Worm (Caenorhabditis elegans): ENCODE results near the gene cid-1.

cid-1 gene

ce11 chrIII:5199577-5199976, 25.9 kb downstream of the cid-1 start, which contains the start of gene emb-8:
emb-8 (minus strand) TSS chrIII:5199677.
- TF ChIP-seq hmg-4 (GFP tag; optimal IDR thresholded peaks at IDR 0.05) (no peak), tbx-11 (GFP tag; IDR thresholded peaks at IDR 0.05) (no peak), tra-4 (tag; optimal IDR thresholded peaks at IDR 0.05) (no peak), ama-1 (optimal IDR thresholded peaks at IDR 0.05) (no peak), aly-1 (tag; optimal IDR thresholded peaks at IDR 0.05) (no peak), ets-7 (tag; optimal IDR thresholded peaks at IDR 0.05) (no peak), hnd-1 (tag; optimal IDR thresholded peaks at IDR 0.05) (no peak), scrt-1 (GFP tag; IDR thresholded peaks at IDR 0.05) (no peak), sea-1 (GFP tag; conservative IDR thresholded peaks at IDR 0.05) (no peak), ceh-36 (tag; optimal IDR thresholded peaks at IDR 0.05) (no peak), tbx-37 (GFP tag; conservative IDR thresholded peaks at IDR 0.05) (no peak)

- TF ChIP-seq tra-4 (tag; optimal IDR thresholded peaks at IDR 0.05) = no peak
- TF ChIP-seq ama-1 (optimal IDR thresholded peaks at IDR 0.05) = no peak
- TF ChIP-seq sea-1 (GFP tag; conservative IDR thresholded peaks at IDR 0.05) = no peak
- no peak for TF ChIP-seq hmg-4 (GFP tag; optimal IDR thresholded peaks at IDR 0.05)
- TF ChIP-seq tbx-11 (GFP tag; IDR thresholded peaks at IDR 0.05) = no peak
- no peak for TF ChIP-seq pes-1 (GFP tag; IDR thresholded peaks at IDR 0.05)
- TF ChIP-seq scrt-1 (GFP tag; IDR thresholded peaks at IDR 0.05) = no peak
- no peak for TF ChIP-seq tbx-37 (GFP tag; conservative IDR thresholded peaks at IDR 0.05)
- TF ChIP-seq ceh-13 (GFP tag; optimal IDR thresholded peaks at IDR 0.05) = no peak
Measured at ce11 chrIII:5200349-5200748, 26.6 kb downstream of the cid-1 start.

- TF ChIP-seq tbx-37 (GFP tag; conservative IDR thresholded peaks at IDR 0.05) (no peak), flt-1 (GFP tag; IDR thresholded peaks at IDR 0.05) (no peak), tra-4 (tag; optimal IDR thresholded peaks at IDR 0.05) (no peak)
Measured at ce11 chrIII:5201267-5201666, 27.5 kb downstream of the cid-1 start.

- TF ChIP-seq hmg-4 (GFP tag; optimal IDR thresholded peaks at IDR 0.05) = no peak
- no peak for TF ChIP-seq F13C5.2 (tag; optimal IDR thresholded peaks at IDR 0.05)
- no peak for TF ChIP-seq aly-1 (tag; optimal IDR thresholded peaks at IDR 0.05)
- no peak for TF ChIP-seq flt-1 (GFP tag; IDR thresholded peaks at IDR 0.05)
- TF ChIP-seq tbx-37 (GFP tag; conservative IDR thresholded peaks at IDR 0.05) = no peak
- no peak for TF ChIP-seq ama-1 (optimal IDR thresholded peaks at IDR 0.05)
- no peak for TF ChIP-seq ceh-36 (tag; optimal IDR thresholded peaks at IDR 0.05)
- TF ChIP-seq tra-4 (tag; optimal IDR thresholded peaks at IDR 0.05) = no peak
- TF ChIP-seq tbx-11 (GFP tag; IDR thresholded peaks at IDR 0.05) = no peak
- TF ChIP-seq sea-1 (GFP tag; conservative IDR thresholded peaks at IDR 0.05) = no peak
- TF ChIP-seq scrt-1 (GFP tag; IDR thresholded peaks at IDR 0.05) = no peak
Measured at ce11 chrIII:5202641-5203040, 28.9 kb downstream of the cid-1 start.

ce11 chrIII:5203310-5203709, 29.6 kb downstream of the cid-1 start:
- TF ChIP-seq pes-1 (GFP tag; IDR thresholded peaks at IDR 0.05) (no peak), hmg-4 (GFP tag; optimal IDR thresholded peaks at IDR 0.05) (no peak), hmbx-1 (tag; optimal IDR thresholded peaks at IDR 0.05) (no peak), aly-1 (tag; optimal IDR thresholded peaks at IDR 0.05) (no peak)

- TF ChIP-seq scrt-1 (GFP tag; IDR thresholded peaks at IDR 0.05) (0 out of 2 replicates have a peak, but pooled peaks have one; percentile 9), B0310.2 (tag; optimal IDR thresholded peaks at IDR 0.05) (no peak), ceh-36 (tag; optimal IDR thresholded peaks at IDR 0.05) (no peak)
Measured at ce11 chrIII:5206861-5207414, 33.2 kb downstream of the cid-1 start, which contains the start of gene morc-1. morc-1 (minus strand) TSS chrIII:5206911.

ce11 chrIII:5208992-5209391, 35.3 kb downstream of the cid-1 start, which contains the start of gene syx-16:
syx-16 (minus strand) TSS chrIII:5209109.
- TF ChIP-seq hmg-4 (GFP tag; optimal IDR thresholded peaks at IDR 0.05) = no peak
- TF ChIP-seq B0310.2 (tag; optimal IDR thresholded peaks at IDR 0.05) = no peak
- TF ChIP-seq hnd-1 (tag; optimal IDR thresholded peaks at IDR 0.05) = no peak
- no peak for TF ChIP-seq flt-1 (GFP tag; IDR thresholded peaks at IDR 0.05)
- TF ChIP-seq sea-1 (GFP tag; conservative IDR thresholded peaks at IDR 0.05) = no peak
- TF ChIP-seq F13C5.2 (tag; optimal IDR thresholded peaks at IDR 0.05) = no peak
- TF ChIP-seq scrt-1 (GFP tag; IDR thresholded peaks at IDR 0.05) = no peak
- TF ChIP-seq hmbx-1 (tag; optimal IDR thresholded peaks at IDR 0.05) = no peak
- no peak for TF ChIP-seq tra-4 (tag; optimal IDR thresholded peaks at IDR 0.05)
- TF ChIP-seq ama-1 (optimal IDR thresholded peaks at IDR 0.05) = no peak
- TF ChIP-seq aly-1 (tag; optimal IDR thresholded peaks at IDR 0.05) = no peak

ce11 chrIII:5210269-5210668, 36.5 kb downstream of the cid-1 start:
- TF ChIP-seq sea-1 (GFP tag; conservative IDR thresholded peaks at IDR 0.05) = no peak

ce11 chrIII:5211137-5211648, 37.5 kb downstream of the cid-1 start:
- TF ChIP-seq sea-1 (GFP tag; conservative IDR thresholded peaks at IDR 0.05) (peak; percentile 76), B0310.2 (tag; optimal IDR thresholded peaks at IDR 0.05) (peak; percentile 63), hmbx-1 (tag; optimal IDR thresholded peaks at IDR 0.05) (peak; percentile 16), hmg-4 (GFP tag; optimal IDR thresholded peaks at IDR 0.05) (peak; percentile 93), F13C5.2 (tag; optimal IDR thresholded peaks at IDR 0.05) (peak; percentile 66), aly-1 (tag; optimal IDR thresholded peaks at IDR 0.05) (peak; percentile 90), tbx-37 (GFP tag; conservative IDR thresholded peaks at IDR 0.05) (peak; percentile 40), pes-1 (GFP tag; IDR thresholded peaks at IDR 0.05) (peak; percentile 84), scrt-1 (GFP tag; IDR thresholded peaks at IDR 0.05) (peak; percentile 75), ets-7 (tag; optimal IDR thresholded peaks at IDR 0.05) (peak; percentile 55), flt-1 (GFP tag; IDR thresholded peaks at IDR 0.05) (peak; percentile 80), hnd-1 (tag; optimal IDR thresholded peaks at IDR 0.05) (peak; percentile 26), ceh-13 (GFP tag; optimal IDR thresholded peaks at IDR 0.05) (peak; percentile 47)

Measured in whole organism, early embryonic.